Fruit fly (Drosophila melanogaster) whole organism, wandering third instar larva: ENCODE measurements around the gene CG7646.
A peak's percentile ranks its signal among the peaks of the same experiment; 100 is the strongest.

ENCODE experiments used
- Abd-B ChIP-seq: fragments of >200 bp; optimal IDR thresholded peaks from 2 replicates; lab custom pipeline; 2017; ENCODE audit warnings: missing biosample characterization, missing genetic modification characterization
- CG32264 ChIP-seq: fragments of 200-800 bp; sonication (Bioruptor generic); optimal IDR thresholded peaks from 2 replicates; lab custom pipeline; 2016; ENCODE audit warnings: missing biosample characterization, missing genetic modification characterization
- CG9705 ChIP-seq: fragments of 200-800 bp; sonication (Bioruptor generic); optimal IDR thresholded peaks from 2 replicates; lab custom pipeline; 2018; ENCODE audit warnings: missing biosample characterization, mild to moderate bottlenecking, missing genetic modification characterization
- CrebA ChIP-seq: fragments of 200-800 bp; sonication (Bioruptor generic); optimal IDR thresholded peaks from 2 replicates; lab custom pipeline; 2016; ENCODE audit warnings: missing biosample characterization, mild to moderate bottlenecking, missing genetic modification characterization, borderline replicate concordance
- Dfd ChIP-seq: fragments of >200 bp; optimal IDR thresholded peaks from 2 replicates; lab custom pipeline; 2017; ENCODE audit warnings: missing biosample characterization, missing genetic modification characterization
- Dif ChIP-seq: fragments of 200-275, 200-300 bp; sonication (Bioruptor generic); optimal IDR thresholded peaks from 2 replicates; lab custom pipeline; 2018; ENCODE audit warnings: missing biosample characterization, missing genetic modification characterization; ENCODE audit not compliant: partially characterized antibody
- HLH106 ChIP-seq: fragments of 200-800 bp; optimal IDR thresholded peaks from 3 replicates; lab custom pipeline; 2019; ENCODE audit warnings: missing biosample characterization, mild to moderate bottlenecking, missing genetic modification characterization, moderate library complexity
- Hnf4 ChIP-seq: fragments of 200-800 bp; sonication (Bioruptor generic); optimal IDR thresholded peaks from 2 replicates; lab custom pipeline; 2016; ENCODE audit warnings: missing biosample characterization, mild to moderate bottlenecking, missing genetic modification characterization
- Hr78 ChIP-seq: fragments of >200 bp; optimal IDR thresholded peaks from 2 replicates; lab custom pipeline; 2017; ENCODE audit warnings: missing biosample characterization, missing genetic modification characterization
- Hr83 ChIP-seq: fragments of 200-300 bp; sonication (Bioruptor generic); optimal IDR thresholded peaks from 2 replicates; lab custom pipeline; 2016; ENCODE audit warnings: missing biosample characterization, mild to moderate bottlenecking, missing genetic modification characterization, moderate library complexity; ENCODE audit not compliant: poor library complexity, severe bottlenecking
- Jra ChIP-seq: sonication (Bioruptor generic); optimal IDR thresholded peaks from 2 replicates; lab custom pipeline; 2016; ENCODE audit warnings: missing biosample characterization, missing genetic modification characterization
- Mio ChIP-seq: sonication (Bioruptor generic); optimal IDR thresholded peaks from 2 replicates; lab custom pipeline; 2016; ENCODE audit warnings: missing biosample characterization, missing genetic modification characterization
- Myc ChIP-seq: fragments of >200 bp; optimal IDR thresholded peaks from 2 replicates; lab custom pipeline; 2017
- N ChIP-seq: fragments of >200 bp; optimal IDR thresholded peaks from 2 replicates; lab custom pipeline; 2018; ENCODE audit warnings: missing biosample characterization, missing external identifiers, missing genetic modification characterization
- OdsH ChIP-seq: fragments of 200-800 bp; sonication (Bioruptor generic); optimal IDR thresholded peaks from 2 replicates; lab custom pipeline; 2016; ENCODE audit warnings: missing biosample characterization, mild to moderate bottlenecking, missing genetic modification characterization
- Rel ChIP-seq, 2 experiments: fragments of 200-800 bp; sonication (Bioruptor generic) in 1 of 2; optimal IDR thresholded peaks; 2 replicates in 1 of 2; 3 replicates in 1 of 2; lab custom pipeline; 2016 to 2019; ENCODE audit warnings: mild to moderate bottlenecking in 2 of 2, missing biosample characterization in 2 of 2, missing genetic modification characterization in 2 of 2, moderate library complexity in 1 of 2
- Sp1 ChIP-seq: fragments of 200-800 bp; sonication (Bioruptor generic); optimal IDR thresholded peaks from 3 replicates; lab custom pipeline; 2019; ENCODE audit warnings: missing biosample characterization, mild to moderate bottlenecking, missing genetic modification characterization, moderate library complexity
- br ChIP-seq: fragments of 200-800 bp; sonication (Bioruptor generic); optimal IDR thresholded peaks from 2 replicates; lab custom pipeline; 2016; ENCODE audit warnings: missing biosample characterization, missing genetic modification characterization
- brk ChIP-seq: fragments of 200-800 bp; sonication (Bioruptor generic); optimal IDR thresholded peaks from 2 replicates; lab custom pipeline; 2016; ENCODE audit warnings: missing biosample characterization, mild to moderate bottlenecking, missing genetic modification characterization
- dl ChIP-seq, 2 experiments: fragments of 175-275, 200-275 bp in 1 of 2; fragments of 200-275 bp in 1 of 2; sonication (Bioruptor generic); optimal IDR thresholded peaks; lab custom pipeline; 2018; ENCODE audit warnings: mild to moderate bottlenecking in 2 of 2, missing biosample characterization in 2 of 2, missing genetic modification characterization in 2 of 2, moderate library complexity in 2 of 2; ENCODE audit not compliant: partially characterized antibody in 2 of 2, insufficient read depth in 1 of 2
- dmrt93B ChIP-seq: fragments of 200-800 bp; sonication (Bioruptor generic); optimal IDR thresholded peaks from 2 replicates; lab custom pipeline; 2018; ENCODE audit warnings: missing biosample characterization, mild to moderate bottlenecking, missing genetic modification characterization
- dsf ChIP-seq: sonication (Bioruptor generic); optimal IDR thresholded peaks from 2 replicates; lab custom pipeline; 2016; ENCODE audit warnings: missing biosample characterization, missing genetic modification characterization, borderline replicate concordance
- ey ChIP-seq: fragments of 200-800 bp; sonication (Bioruptor generic); optimal IDR thresholded peaks from 2 replicates; lab custom pipeline; 2016; ENCODE audit warnings: missing biosample characterization, missing genetic modification characterization
- foxo ChIP-seq, 2 experiments: fragments of 200-800 bp; sonication (Bioruptor generic); optimal IDR thresholded peaks; 2 replicates in 1 of 2; 3 replicates in 1 of 2; lab custom pipeline; 2016 to 2017; ENCODE audit warnings: missing biosample characterization in 2 of 2, missing genetic modification characterization in 2 of 2
- fru ChIP-seq: fragments of 200-800 bp; sonication (Bioruptor generic); optimal IDR thresholded peaks from 3 replicates; lab custom pipeline; 2016; ENCODE audit warnings: missing biosample characterization, mild to moderate bottlenecking, missing genetic modification characterization
- h ChIP-seq: fragments of 200-800 bp; sonication (Bioruptor generic); optimal IDR thresholded peaks from 3 replicates; lab custom pipeline; 2016; ENCODE audit warnings: missing biosample characterization, mild to moderate bottlenecking, missing genetic modification characterization
- jim ChIP-seq: fragments of 175-275, 200-325 bp; sonication (Bioruptor generic); optimal IDR thresholded peaks from 2 replicates; lab custom pipeline; 2016; ENCODE audit warnings: missing biosample characterization, mild to moderate bottlenecking, missing genetic modification characterization
- lola ChIP-seq: fragments of >200 bp; optimal IDR thresholded peaks from 2 replicates; lab custom pipeline; 2017; ENCODE audit warnings: missing biosample characterization, missing genetic modification characterization
- pan ChIP-seq: fragments of >200 bp; optimal IDR thresholded peaks from 2 replicates; lab custom pipeline; 2017
- psq ChIP-seq: fragments of 200-800 bp; sonication (Bioruptor generic); optimal IDR thresholded peaks from 3 replicates; lab custom pipeline; 2017; ENCODE audit warnings: missing biosample characterization, mild to moderate bottlenecking, missing genetic modification characterization, moderate library complexity
- rgr ChIP-seq: fragments of 200-800 bp; sonication (Bioruptor generic); optimal IDR thresholded peaks from 3 replicates; lab custom pipeline; 2016; ENCODE audit warnings: missing biosample characterization, mild to moderate bottlenecking, missing genetic modification characterization
- sage ChIP-seq: fragments of 200-800 bp; sonication (Bioruptor generic); optimal IDR thresholded peaks from 2 replicates; lab custom pipeline; 2016; ENCODE audit warnings: missing biosample characterization, mild to moderate bottlenecking, missing genetic modification characterization
- sv ChIP-seq: fragments of 200-800 bp; sonication (Bioruptor generic); optimal IDR thresholded peaks from 3 replicates; lab custom pipeline; 2016; ENCODE audit warnings: missing biosample characterization, missing genetic modification characterization
- tai ChIP-seq: sonication (Bioruptor generic); optimal IDR thresholded peaks from 2 replicates; lab custom pipeline; 2016; ENCODE audit warnings: missing biosample characterization, missing genetic modification characterization
- usp ChIP-seq: fragments of >200 bp; optimal IDR thresholded peaks from 2 replicates; lab custom pipeline; 2017; ENCODE audit warnings: missing biosample characterization, missing genetic modification characterization
- woc ChIP-seq: sonication (Bioruptor generic); optimal IDR thresholded peaks from 2 replicates; lab custom pipeline; 2016; ENCODE audit warnings: missing biosample characterization, mild to moderate bottlenecking, missing genetic modification characterization

Gene CG7646

dm6 chr3L:19991714-19992231 lies at the start of gene CG7646, which contains the start of gene Nca:
TSS of gene CG7646 (plus strand) at chr3L:19991887.
TSS of gene Nca (plus strand) at chr3L:19991887.
- TF ChIP-seq CrebA (no peak), CG32264 (GFP tag; lab: Kevin White, UChicago) (no peak), fru (GFP tag; lab: Kevin White, UChicago) (no peak), Sp1 (GFP tag; lab: Kevin White, UChicago) (no peak), h (peak; percentile 29), Abd-B (GFP tag; lab: Kevin White, UChicago) (no peak), Hr83 (peak; percentile 3), brk (GFP tag; lab: Kevin White, UChicago) (peak; percentile 30), dsf (GFP tag; lab: Kevin White, UChicago) (no peak), Rel (GFP tag; optimal IDR thresholded peaks at IDR 0.05; lab: Kevin White, UChicago) (no peak), Rel (tag; optimal IDR thresholded peaks at IDR 0.05; lab: Kevin White, UChicago) (no peak), Myc (lab: Kevin White, UChicago) (no peak), tai (GFP tag; lab: Kevin White, UChicago) (peak; percentile 5), sv (GFP tag; lab: Kevin White, UChicago) (no peak), CG9705 (GFP tag; lab: Kevin White, UChicago) (peak; percentile 22), dl (GFP tag; optimal IDR thresholded peaks at IDR 0.05; lab: Kevin White, UChicago; ENCODE audit: insufficient read depth in 1 of 2, partially characterized antibody in 2 of 2) (no peak), Jra (GFP tag; lab: Kevin White, UChicago) (peak; percentile 46), usp (GFP tag; lab: Kevin White, UChicago) (no peak), psq (GFP tag; lab: Kevin White, UChicago) (no peak), HLH106 (tag; lab: Kevin White, UChicago) (no peak), br (no peak), ey (GFP tag; lab: Kevin White, UChicago) (no peak), N (GFP tag; lab: Kevin White, UChicago) (no peak), woc (no peak), sage (GFP tag; lab: Kevin White, UChicago) (no peak), OdsH (no peak), Hr78 (no peak), jim (GFP tag; lab: Kevin White, UChicago) (no peak), Mio (GFP tag; lab: Kevin White, UChicago) (no peak), pan (lab: Kevin White, UChicago) (no peak), lola (no peak), Dfd (GFP tag; lab: Kevin White, UChicago) (no peak)

- TF ChIP-seq Abd-B (GFP tag; lab: Kevin White, UChicago) (no peak), rgr (peak; percentile 3), brk (GFP tag; lab: Kevin White, UChicago) (no peak)
These were observed 46.2 kb upstream of the CG7646 start for dm6 chr3L:19945469-19945868.

dm6 chr3L:19951035-19951434 lies 40.7 kb upstream of the CG7646 start, which contains the start of gene CG32219:
TSS of gene CG32219 (minus strand) at chr3L:19951135.
- TF ChIP-seq ey (GFP tag; lab: Kevin White, UChicago) (no peak), h (no peak), jim (GFP tag; lab: Kevin White, UChicago) (no peak), br (no peak), rgr (no peak), fru (GFP tag; lab: Kevin White, UChicago) (no peak), Dfd (GFP tag; lab: Kevin White, UChicago) (no peak), sv (GFP tag; lab: Kevin White, UChicago) (no peak), sage (GFP tag; lab: Kevin White, UChicago) (no peak), Hr78 (no peak), brk (GFP tag; lab: Kevin White, UChicago) (no peak), Myc (lab: Kevin White, UChicago) (no peak), Dif (GFP tag; lab: Kevin White, UChicago) (no peak), lola (no peak)

- no peak for TF ChIP-seq sv (GFP tag; lab: Kevin White, UChicago)
- no peak for TF ChIP-seq foxo (GFP tag; optimal IDR thresholded peaks at IDR 0.05; lab: Kevin White, UChicago)
- no peak for TF ChIP-seq psq (GFP tag; lab: Kevin White, UChicago)
- TF ChIP-seq dmrt93B (GFP tag; lab: Kevin White, UChicago) = no peak
- no peak for TF ChIP-seq usp (GFP tag; lab: Kevin White, UChicago)
- TF ChIP-seq Dfd (GFP tag; lab: Kevin White, UChicago) = no peak
- no peak for TF ChIP-seq jim (GFP tag; lab: Kevin White, UChicago)
- TF ChIP-seq Hr78 = no peak
- TF ChIP-seq rgr = no peak
- TF ChIP-seq HLH106 (tag; lab: Kevin White, UChicago) = no peak
- TF ChIP-seq Rel (GFP tag; optimal IDR thresholded peaks at IDR 0.05; lab: Kevin White, UChicago) = no peak
- no peak for TF ChIP-seq Rel (tag; optimal IDR thresholded peaks at IDR 0.05; lab: Kevin White, UChicago)
- TF ChIP-seq Dif (GFP tag; lab: Kevin White, UChicago) = no peak
- TF ChIP-seq Abd-B (GFP tag; lab: Kevin White, UChicago) = no peak
- no peak for TF ChIP-seq N (GFP tag; lab: Kevin White, UChicago)
- no peak for TF ChIP-seq Hnf4 (GFP tag; lab: Kevin White, UChicago)
These were observed 39.8 kb upstream of the CG7646 start, which contains the start of gene CG34258 for dm6 chr3L:19951868-19952267. TSS of gene CG34258 (minus strand) at chr3L:19951968.
